Fruit fly (Drosophila melanogaster): ENCODE results near the gene swm.
A peak's percentile ranks its signal among the peaks of the same experiment; 100 is the strongest.

The swm gene

DNA sequence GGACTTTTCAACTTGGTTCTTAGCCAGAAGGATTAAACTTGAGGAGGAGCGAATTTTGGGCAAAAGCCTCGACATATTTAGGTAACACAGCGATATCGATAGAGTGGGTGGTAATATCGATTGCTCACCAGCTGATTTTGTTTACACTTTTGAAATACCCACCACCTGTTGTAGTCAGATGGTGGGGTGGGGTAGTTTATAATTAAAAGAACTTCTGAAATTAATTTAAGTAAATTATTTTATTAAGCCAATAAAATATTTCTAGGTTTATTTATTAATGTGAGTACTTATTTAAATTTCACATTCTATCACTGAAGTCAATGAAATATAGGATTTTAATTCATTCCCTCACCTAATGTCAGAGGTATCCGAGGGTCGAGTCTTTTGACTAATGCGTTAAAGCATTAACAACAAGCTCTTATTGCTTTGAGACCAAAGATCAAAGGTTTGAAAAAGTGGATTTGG lies 3.0 kb upstream of the swm start, which contains the start of the genes CG10194 and CG18094 (continued):
- TF ChIP-seq hkb (optimal IDR thresholded peaks at IDR 0.05) (no peak), hkb (GFP tag; IDR thresholded peaks at IDR 0.05) (peak; percentile 19; the same call in 1 of the 2 replicates), cg (GFP tag; optimal IDR thresholded peaks at IDR 0.05) (no peak), hbn (GFP tag; IDR thresholded peaks at IDR 0.05; ENCODE audit: partially characterized antibody) (peak; percentile 52; the same call in 1 of the 2 replicates), Dp (GFP tag; optimal IDR thresholded peaks at IDR 0.05) (peak; percentile 44), HLH4C (GFP tag; IDR thresholded peaks at IDR 0.05; ENCODE audit: partially characterized antibody) (peak; percentile 66), TFAM (GFP tag; optimal IDR thresholded peaks at IDR 0.05) (no peak), Tbp (GFP tag; optimal IDR thresholded peaks at IDR 0.05) (no peak), CG7556 (GFP tag; optimal IDR thresholded peaks at IDR 0.05) (no peak), kah (GFP tag; optimal IDR thresholded peaks at IDR 0.05) (peak; percentile 100), MESR4 (GFP tag; optimal IDR thresholded peaks at IDR 0.05) (peak; percentile 35), Gsc (GFP tag; IDR thresholded peaks at IDR 0.05) (no peak), CG11085 (GFP tag; IDR thresholded peaks at IDR 0.05) (no peak), CG2116 (GFP tag; optimal IDR thresholded peaks at IDR 0.05) (peak; percentile 51), Dad (GFP tag; optimal IDR thresholded peaks at IDR 0.05) (no peak), Opbp (GFP tag; IDR thresholded peaks at IDR 0.05; ENCODE audit: partially characterized antibody) (no peak), bcd (GFP tag; optimal IDR thresholded peaks at IDR 0.05) (no peak), CG7357 (GFP tag; IDR thresholded peaks at IDR 0.05) (no peak), Ptx1 (GFP tag; IDR thresholded peaks at IDR 0.05) (peak; percentile 41; the same call in 1 of the 2 replicates), CG2875 (GFP tag; optimal IDR thresholded peaks at IDR 0.05) (no peak), so (GFP tag; IDR thresholded peaks at IDR 0.05) (no peak), CG7372 (GFP tag; IDR thresholded peaks at IDR 0.05) (no peak), Dll (GFP tag; IDR thresholded peaks at IDR 0.05; ENCODE audit: partially characterized antibody) (peak; percentile 72), Ets97D (GFP tag; optimal IDR thresholded peaks at IDR 0.05) (peak; percentile 1), HLH54F (GFP tag; optimal IDR thresholded peaks at IDR 0.05) (no peak), Hr3 (GFP tag; optimal IDR thresholded peaks at IDR 0.05) (peak; percentile 57), CG12659 (GFP tag; optimal IDR thresholded peaks at IDR 0.05) (peak; percentile 35), CG12155 (GFP tag; optimal IDR thresholded peaks at IDR 0.05) (peak; percentile 57), fru (optimal IDR thresholded peaks at IDR 0.05) (no peak), Side (GFP tag; optimal IDR thresholded peaks at IDR 0.05) (no peak), HHEX (GFP tag; optimal IDR thresholded peaks at IDR 0.05) (peak; percentile 28), B-H2 (GFP tag; optimal IDR thresholded peaks at IDR 0.05) (no peak), en (GFP tag; optimal IDR thresholded peaks at IDR 0.05) (no peak), CG10147 (GFP tag; optimal IDR thresholded peaks at IDR 0.05) (no peak), bab2 (GFP tag; optimal IDR thresholded peaks at IDR 0.05) (no peak), fd64A (GFP tag; optimal IDR thresholded peaks at IDR 0.05) (no peak), disco-r (GFP tag; optimal IDR thresholded peaks at IDR 0.05) (no peak), Stat92E (GFP tag; optimal IDR thresholded peaks at IDR 0.05) (no peak), dpn (GFP tag; optimal IDR thresholded peaks at IDR 0.05) (peak in 1 of 2 experiments; percentile 47), CG14014 (GFP tag; IDR thresholded peaks at IDR 0.05) (0 out of 2 replicates have a peak, but pooled peaks have one; percentile 6), pita (GFP tag; optimal IDR thresholded peaks at IDR 0.05) (no peak), chinmo (GFP tag; IDR thresholded peaks at IDR 0.05; ENCODE audit: partially characterized antibody) (0 out of 4 replicates have a peak, but pooled peaks have one; percentile 43), fd96Cb (tag; optimal IDR thresholded peaks at IDR 0.05) (no peak), tin (GFP tag; optimal IDR thresholded peaks at IDR 0.05) (peak; percentile 14), CG11560 (tag; IDR thresholded peaks at IDR 0.05) (no peak), Bgb (GFP tag; IDR thresholded peaks at IDR 0.05; ENCODE audit: partially characterized antibody) (peak; percentile 66; the same call in 1 of the 2 replicates), CG10209 (GFP tag; optimal IDR thresholded peaks at IDR 0.05) (peak; percentile 29), ash1 (GFP tag; optimal IDR thresholded peaks at IDR 0.05) (no peak), gce (GFP tag; IDR thresholded peaks at IDR 0.05) (no peak), cas (GFP tag; IDR thresholded peaks at IDR 0.05) (no peak), pnt (GFP tag; optimal IDR thresholded peaks at IDR 0.05) (no peak)

Data from whole organism, embryonic.